Worm (Caenorhabditis elegans) whole organism, young adult: ENCODE data around the gene pqn-83.

ENCODE experiments used
- B0035.1 ChIP-seq: sonication (generic microtip); optimal IDR thresholded peaks from 2 replicates; lab custom pipeline; 2016; ENCODE audit warnings: missing genetic modification characterization, mild to moderate bottlenecking, missing compliant biosample characterization, missing genotype, missing genetic modification reagents
- C17E4.6 ChIP-seq: fragments of 200-800 bp; sonication (Bioruptor generic); IDR thresholded peaks from 2 replicates; pipeline ENCODE4 v1.3.6; 2022; ENCODE audit warnings: missing genetic modification reagents, missing genetic modification characterization, missing compliant biosample characterization
- F37B4.10 ChIP-seq: fragments of 200-800 bp; sonication (Bioruptor generic); IDR thresholded peaks from 2 replicates; pipeline ENCODE4 v1.3.6; 2022; ENCODE audit warnings: missing genetic modification characterization, missing compliant biosample characterization
- F57C9.4 ChIP-seq: sonication (generic microtip); optimal IDR thresholded peaks from 2 replicates; lab custom pipeline; 2017; ENCODE audit warnings: mild to moderate bottlenecking, missing genetic modification characterization, missing compliant biosample characterization
- Y56A3A.18 ChIP-seq: fragments of 200-800 bp; sonication (Bioruptor generic); IDR thresholded peaks from 2 replicates; pipeline ENCODE4 v1.3.6; 2022; ENCODE audit warnings: missing genetic modification reagents, missing genetic modification characterization, missing compliant biosample characterization
- Y79H2A.3 ChIP-seq: fragments of 200-800 bp; sonication (Bioruptor generic); conservative IDR thresholded peaks from 2 replicates; pipeline ENCODE4 v1.3.6; 2022; ENCODE audit warnings: missing genetic modification reagents, missing genetic modification characterization, missing compliant biosample characterization
- ama-1 ChIP-seq, 3 experiments: fragments of 150-350 bp in 1 of 3; sonication (generic microtip) in 2 of 3; optimal IDR thresholded peaks; 2 replicates each; lab custom pipeline; 2014 to 2018; ENCODE audit warnings: missing biosample characterization in 2 of 3, missing genetic modification characterization in 2 of 3, missing genetic modification reagents in 2 of 3
- atf-7 ChIP-seq: sonication (generic microtip); optimal IDR thresholded peaks from 2 replicates; lab custom pipeline; 2017; ENCODE audit warnings: mild to moderate bottlenecking, missing genetic modification characterization, missing compliant biosample characterization
- attf-5 ChIP-seq: fragments of 200-800 bp; sonication (Bioruptor generic); optimal IDR thresholded peaks from 2 replicates; lab custom pipeline; 2018; ENCODE audit warnings: mild to moderate bottlenecking, missing genetic modification characterization, missing compliant biosample characterization
- attf-6 ChIP-seq: fragments of 200-800 bp; sonication (Bioruptor generic); IDR thresholded peaks from 2 replicates; pipeline ENCODE4 v1.3.6; 2022; ENCODE audit warnings: missing genetic modification reagents, missing genetic modification characterization, missing compliant biosample characterization
- bed-2 ChIP-seq: fragments of 200-800 bp; sonication (Bioruptor generic); IDR thresholded peaks from 2 replicates; pipeline ENCODE4 v1.3.6; 2022; ENCODE audit warnings: missing genetic modification reagents, missing genetic modification characterization, missing compliant biosample characterization
- cebp-1 ChIP-seq, 2 experiments: fragments of 200-800 bp in 1 of 2; sonication (Bioruptor generic) in 1 of 2; sonication (generic microtip) in 1 of 2; IDR thresholded peaks in 1 of 2; optimal IDR thresholded peaks in 1 of 2; 2 replicates each; pipeline versions ENCODE4 v1.3.6 to Lab custom; 2017 to 2022; ENCODE audit warnings: missing compliant biosample characterization in 2 of 2, missing genetic modification characterization in 2 of 2, mild to moderate bottlenecking in 1 of 2, missing genetic modification reagents in 1 of 2, moderate library complexity in 1 of 2
- ceh-100 ChIP-seq: fragments of 200-800 bp; sonication (Bioruptor generic); IDR thresholded peaks from 2 replicates; pipeline ENCODE4 v1.3.6; 2022; ENCODE audit warnings: missing genetic modification reagents, missing genetic modification characterization, missing compliant biosample characterization
- ceh-79 ChIP-seq: sonication (generic microtip); optimal IDR thresholded peaks from 2 replicates; lab custom pipeline; 2017; ENCODE audit warnings: mild to moderate bottlenecking, missing genetic modification characterization, missing compliant biosample characterization
- chd-7 ChIP-seq: sonication (generic microtip); optimal IDR thresholded peaks from 2 replicates; lab custom pipeline; 2016; ENCODE audit warnings: mild to moderate bottlenecking, missing genetic modification characterization, moderate library complexity, missing compliant biosample characterization
- egl-18 ChIP-seq: fragments of 200-800 bp; sonication (Bioruptor generic); IDR thresholded peaks from 2 replicates; pipeline ENCODE4 v1.3.6; 2022; ENCODE audit warnings: missing genetic modification reagents, missing genetic modification characterization, missing compliant biosample characterization
- egl-44 ChIP-seq: fragments of 200-800 bp; sonication (Bioruptor generic); IDR thresholded peaks from 2 replicates; pipeline ENCODE4 v1.3.6; 2022; ENCODE audit warnings: missing genetic modification reagents, missing genetic modification characterization, missing compliant biosample characterization
- ekl-4 ChIP-seq: fragments of 200-800 bp; sonication (Bioruptor generic); IDR thresholded peaks from 2 replicates; pipeline ENCODE4 v1.3.6; 2022; ENCODE audit warnings: missing genetic modification reagents, missing genetic modification characterization, missing compliant biosample characterization
- gei-17 ChIP-seq: fragments of 200-800 bp; sonication (Bioruptor generic); optimal IDR thresholded peaks from 2 replicates; lab custom pipeline; 2018; ENCODE audit warnings: mild to moderate bottlenecking, missing genetic modification characterization, missing compliant biosample characterization
- him-1 ChIP-seq: sonication (generic microtip); optimal IDR thresholded peaks from 2 replicates; lab custom pipeline; 2016; ENCODE audit warnings: missing genotype, missing genetic modification reagents, missing genetic modification characterization, missing compliant biosample characterization
- hrde-1 ChIP-seq: sonication (generic microtip); optimal IDR thresholded peaks from 2 replicates; lab custom pipeline; 2016; ENCODE audit warnings: missing genetic modification characterization, mild to moderate bottlenecking, missing compliant biosample characterization, moderate library complexity, missing genotype, missing genetic modification reagents, borderline replicate concordance
- lin-35 ChIP-seq, 3 experiments: fragments of 150-350 bp in 2 of 3; sonication (generic microtip) in 1 of 3; optimal IDR thresholded peaks; 2 replicates each; lab custom pipeline; 2014 to 2018; ENCODE audit warnings: missing biosample characterization in 3 of 3, missing genetic modification characterization in 3 of 3, missing genetic modification reagents in 3 of 3
- madf-6 ChIP-seq: fragments of 200-800 bp; sonication (Bioruptor generic); IDR thresholded peaks from 2 replicates; pipeline ENCODE4 v1.3.6; 2022; ENCODE audit warnings: missing genetic modification reagents, missing genetic modification characterization, missing compliant biosample characterization
- mxl-1 ChIP-seq: sonication (generic microtip); optimal IDR thresholded peaks from 2 replicates; lab custom pipeline; 2016; ENCODE audit warnings: missing genetic modification characterization, missing compliant biosample characterization
- pbrm-1 ChIP-seq: fragments of 200-800 bp; sonication (Bioruptor generic); IDR thresholded peaks from 2 replicates; pipeline ENCODE4 v1.3.6; 2022; ENCODE audit warnings: missing genetic modification reagents, missing genetic modification characterization, missing compliant biosample characterization
- pha-4 ChIP-seq: fragments of 150-350 bp; sonication (generic microtip); optimal IDR thresholded peaks from 2 replicates; lab custom pipeline; 2014; ENCODE audit warnings: missing biosample characterization, missing genetic modification reagents, missing genetic modification characterization
- repo-1 ChIP-seq: sonication (generic microtip); optimal IDR thresholded peaks from 2 replicates; lab custom pipeline; 2017; ENCODE audit warnings: mild to moderate bottlenecking, missing genetic modification characterization, missing compliant biosample characterization
- rpc-1 ChIP-seq, 2 experiments: fragments of 150-350 bp in 1 of 2; sonication (generic microtip) in 1 of 2; optimal IDR thresholded peaks; 2 replicates each; lab custom pipeline; 2014 to 2018; ENCODE audit warnings: missing biosample characterization in 1 of 2, missing genetic modification characterization in 1 of 2, missing genetic modification reagents in 1 of 2, missing genotype in 1 of 2
- snpc-1.3 ChIP-seq: sonication (generic microtip); optimal IDR thresholded peaks from 2 replicates; lab custom pipeline; 2017; ENCODE audit warnings: missing genetic modification characterization, mild to moderate bottlenecking, missing compliant biosample characterization, antibody characterized with exemption, moderate library complexity, missing genotype, missing genetic modification reagents; ENCODE audit not compliant: insufficient read depth
- snpc-3.4 ChIP-seq: sonication (generic microtip); optimal IDR thresholded peaks from 2 replicates; lab custom pipeline; 2017; ENCODE audit warnings: missing genetic modification characterization, mild to moderate bottlenecking, missing compliant biosample characterization, antibody characterized with exemption, moderate library complexity, missing genotype, missing genetic modification reagents
- somi-1 ChIP-seq: fragments of 200-800 bp; sonication (Bioruptor generic); optimal IDR thresholded peaks from 2 replicates; lab custom pipeline; 2018; ENCODE audit warnings: mild to moderate bottlenecking, missing genetic modification characterization, missing compliant biosample characterization
- sptf-2 ChIP-seq: fragments of 200-800 bp; sonication (Bioruptor generic); optimal IDR thresholded peaks from 2 replicates; lab custom pipeline; 2018; ENCODE audit warnings: mild to moderate bottlenecking, missing genetic modification characterization, missing compliant biosample characterization
- tlf-1 ChIP-seq: fragments of 200-800 bp; sonication (Bioruptor generic); optimal IDR thresholded peaks from 2 replicates; lab custom pipeline; 2018; ENCODE audit warnings: mild to moderate bottlenecking, missing genetic modification characterization, missing compliant biosample characterization
- xnd-1 ChIP-seq: sonication (generic microtip); optimal IDR thresholded peaks from 2 replicates; lab custom pipeline; 2016; ENCODE audit warnings: missing genotype, missing genetic modification reagents, missing genetic modification characterization, missing compliant biosample characterization
- ztf-3 ChIP-seq: fragments of 200-800 bp; sonication (Bioruptor generic); optimal IDR thresholded peaks from 2 replicates; lab custom pipeline; 2018; ENCODE audit warnings: mild to moderate bottlenecking, missing genetic modification characterization, missing compliant biosample characterization

pqn-83 gene

DNA sequence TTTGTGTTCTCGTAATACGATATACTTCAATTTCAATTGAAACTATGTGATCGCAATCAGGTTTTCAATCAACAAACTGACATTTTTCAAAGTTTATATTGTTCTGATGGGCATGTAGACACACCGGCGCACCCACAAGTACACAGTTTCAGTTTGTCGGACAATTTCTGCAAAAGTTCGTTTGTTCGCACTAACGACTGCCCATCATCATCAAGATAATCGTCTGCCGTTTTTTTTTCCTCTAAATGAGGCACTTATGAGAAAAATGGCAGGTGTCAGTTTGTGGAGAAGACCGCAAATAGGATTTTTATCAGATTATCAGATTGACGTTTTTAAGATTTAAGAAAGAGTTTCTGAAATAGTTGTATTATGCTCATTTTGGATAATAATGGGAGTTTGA is 32.4 kb downstream of the pqn-83 start (continued):
- no peak for TF ChIP-seq attf-6 (GFP tag; lab: Robert Waterston, UW)
- TF ChIP-seq ama-1 (optimal IDR thresholded peaks at IDR 0.05; lab: Kevin White, UChicago), result no peak
- TF ChIP-seq ama-1 (GFP tag; optimal IDR thresholded peaks at IDR 0.05; lab: Kevin White, UChicago), result no peak
- TF ChIP-seq ceh-79 (tag; lab: Kevin White, UChicago), result no peak
- TF ChIP-seq, all 124 proteins: peak for 12

DNA sequence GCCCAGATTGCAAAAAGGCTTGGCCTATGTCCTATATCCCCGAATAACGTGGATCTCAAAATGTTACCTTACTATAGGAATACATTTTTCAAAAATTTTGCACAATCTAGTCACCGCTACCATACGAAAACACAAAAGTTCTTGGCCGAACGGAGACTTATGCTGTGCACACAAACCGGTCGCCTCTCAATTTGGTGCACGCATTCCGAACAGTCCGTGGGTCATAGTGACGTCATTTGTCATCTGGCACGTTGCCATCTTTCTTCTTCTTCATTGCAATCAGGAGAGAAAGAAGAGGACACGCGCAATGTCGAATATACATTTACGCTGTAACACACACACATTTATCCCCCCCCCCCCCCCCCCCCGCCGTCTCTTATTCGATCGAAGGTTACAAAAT is 33.6 kb downstream of the pqn-83 start:
- no peak for TF ChIP-seq rpc-1 (optimal IDR thresholded peaks at IDR 0.05; lab: Kevin White, UChicago)
- TF ChIP-seq rpc-1 (tag; optimal IDR thresholded peaks at IDR 0.05; lab: Kevin White, UChicago), result no peak
- no peak for TF ChIP-seq F37B4.10 (GFP tag; lab: Robert Waterston, UW)
- peak; percentile 63 for TF ChIP-seq atf-7 (tag; lab: Kevin White, UChicago)
- TF ChIP-seq madf-6, result no peak

DNA sequence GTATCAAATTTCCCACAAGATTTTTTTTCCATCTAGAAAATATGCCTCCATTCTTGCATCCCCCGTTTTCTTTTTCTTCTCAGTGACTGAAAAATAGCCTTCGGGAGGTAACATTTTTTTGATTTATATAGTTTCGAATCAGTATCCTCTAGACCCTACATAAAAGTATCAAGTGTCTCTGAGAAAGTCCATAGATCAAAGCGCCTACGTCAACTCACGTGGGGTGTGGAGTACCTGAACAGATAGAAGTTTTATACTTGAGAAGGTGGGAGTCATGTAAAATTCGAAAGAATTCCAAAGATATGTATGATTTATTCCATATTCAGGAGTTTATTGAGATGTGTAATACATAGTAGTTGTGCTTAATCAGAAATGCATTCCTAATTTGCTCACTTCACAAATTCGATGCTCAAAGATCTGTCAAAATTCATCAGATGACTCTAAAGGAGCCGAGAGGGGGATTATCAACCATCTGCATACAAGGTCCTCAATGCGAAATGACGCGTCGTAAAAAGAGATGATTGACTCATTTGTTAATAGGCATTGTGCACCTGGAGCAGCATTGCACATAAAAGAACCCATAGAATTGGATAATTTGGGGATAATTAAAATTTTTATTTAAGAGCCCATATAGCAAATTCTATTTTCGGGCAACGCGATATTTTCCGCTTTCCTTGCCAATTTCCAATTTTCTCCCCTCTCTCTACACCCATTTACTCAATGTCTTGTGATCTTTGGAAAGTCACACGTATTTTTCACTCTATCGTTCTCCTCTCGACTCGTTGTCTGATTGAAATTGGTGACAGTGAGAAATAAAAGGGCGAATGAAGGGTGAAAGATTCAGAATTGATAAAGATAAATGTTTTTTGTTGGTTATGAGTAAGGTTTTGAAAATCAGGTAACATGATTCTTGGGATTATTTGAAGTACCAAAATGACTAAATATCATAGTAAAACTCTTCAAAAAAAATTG is 34.8 kb downstream of the pqn-83 start:
- no peak for TF ChIP-seq snpc-1.3 (tag; lab: Kevin White, UChicago)
- no peak for TF ChIP-seq cebp-1 (GFP tag; IDR thresholded peaks at IDR 0.05; lab: Robert Waterston, UW)
- peak; percentile 11 for TF ChIP-seq cebp-1 (tag; optimal IDR thresholded peaks at IDR 0.05; lab: Kevin White, UChicago)

DNA sequence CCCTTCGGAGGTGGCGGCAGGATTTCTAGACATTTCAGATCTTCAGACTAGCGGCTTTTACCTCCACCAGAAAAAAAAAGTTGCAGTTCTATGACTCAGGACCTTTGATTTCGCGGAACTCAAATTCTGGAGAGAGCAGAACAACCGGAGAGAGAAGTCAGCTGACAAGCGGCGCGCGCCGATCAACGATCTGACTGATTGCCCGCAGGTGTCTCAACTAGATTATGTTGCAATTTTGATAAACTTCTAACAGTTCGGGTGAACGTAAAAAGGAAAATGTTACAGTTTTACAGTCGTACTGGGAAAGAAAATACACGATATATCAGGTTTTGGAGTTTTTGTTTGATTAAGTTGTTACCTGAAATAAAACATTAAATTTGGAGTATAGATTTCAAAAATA is 36.3 kb downstream of the pqn-83 start:
- TF ChIP-seq Y79H2A.3 (GFP tag; lab: Robert Waterston, UW), result no peak
- no peak for TF ChIP-seq ztf-3 (GFP tag; lab: Kevin White, UChicago)

DNA sequence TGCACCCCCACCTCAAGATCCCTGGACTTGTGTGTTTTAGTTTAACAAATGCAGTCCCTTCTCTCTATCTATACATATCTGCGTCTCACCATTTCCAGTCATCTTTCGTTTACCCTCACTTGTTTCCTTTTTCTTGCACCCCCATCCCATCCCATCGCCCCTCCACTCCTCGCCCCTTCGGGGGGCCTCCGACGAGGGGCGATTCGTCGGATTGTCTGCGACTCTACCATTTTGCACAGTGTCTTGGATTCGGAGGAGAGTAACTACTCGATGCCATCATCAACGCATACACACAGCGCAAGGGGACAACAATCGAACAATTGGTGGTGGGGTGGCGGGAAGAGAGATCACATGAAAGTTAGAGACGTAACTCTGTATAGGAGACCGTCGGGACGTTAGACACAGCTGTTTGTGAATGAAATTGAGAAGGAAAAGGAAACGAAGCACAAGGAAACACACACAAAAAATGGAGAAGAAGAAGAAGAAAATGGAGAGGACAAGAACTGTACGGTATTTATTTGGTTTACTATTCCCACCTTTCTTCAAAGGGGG is 36.8 kb downstream of the pqn-83 start:
- peak in 1 of 3 experiments; percentile 70 for TF ChIP-seq lin-35 (GFP tag; optimal IDR thresholded peaks at IDR 0.05; lab: Kevin White, UChicago)
- peak; percentile 74 for TF ChIP-seq pbrm-1 (GFP tag; lab: Robert Waterston, UW)
- peak; percentile 61 for TF ChIP-seq snpc-3.4 (tag; lab: Kevin White, UChicago)
- TF ChIP-seq pha-4 (tag; lab: Kevin White, UChicago), result peak; percentile 22
- no peak for TF ChIP-seq xnd-1 (tag; lab: Kevin White, UChicago)
- TF ChIP-seq egl-18 (GFP tag; lab: Robert Waterston, UW), result peak; percentile 73; the same call in 1 of the 2 replicates
- TF ChIP-seq ceh-79 (tag; lab: Kevin White, UChicago), result peak; percentile 14
- no peak; the same call in 1 of the 2 replicates for TF ChIP-seq egl-44
- TF ChIP-seq Y56A3A.18 (GFP tag; lab: Robert Waterston, UW), result no peak
- TF ChIP-seq hrde-1 (tag; lab: Kevin White, UChicago), result no peak
- peak; percentile 52; the same call in 1 of the 2 replicates for TF ChIP-seq ekl-4 (GFP tag; lab: Robert Waterston, UW)
- peak; percentile 65 for TF ChIP-seq B0035.1 (tag; lab: Kevin White, UChicago)
- no peak for TF ChIP-seq him-1 (tag; lab: Kevin White, UChicago)
- TF ChIP-seq cebp-1 (GFP tag; IDR thresholded peaks at IDR 0.05; lab: Robert Waterston, UW), result no peak
- TF ChIP-seq cebp-1 (tag; optimal IDR thresholded peaks at IDR 0.05; lab: Kevin White, UChicago), result peak; percentile 83
- peak; percentile 8 for TF ChIP-seq gei-17 (GFP tag; lab: Kevin White, UChicago)
- no peak for TF ChIP-seq ceh-100 (GFP tag; lab: Robert Waterston, UW)
- no peak for TF ChIP-seq F37B4.10 (GFP tag; lab: Robert Waterston, UW)
- peak; percentile 82 for TF ChIP-seq somi-1 (GFP tag; lab: Kevin White, UChicago)
- peak; percentile 80 for TF ChIP-seq attf-5
- no peak for TF ChIP-seq C17E4.6
- TF ChIP-seq F57C9.4 (tag; lab: Kevin White, UChicago), result no peak
- no peak for TF ChIP-seq bed-2 (GFP tag; lab: Robert Waterston, UW)
- peak; percentile 81 for TF ChIP-seq chd-7 (tag; lab: Kevin White, UChicago)
- TF ChIP-seq repo-1 (tag; lab: Kevin White, UChicago), result no peak
- no peak for TF ChIP-seq rpc-1 (optimal IDR thresholded peaks at IDR 0.05; lab: Kevin White, UChicago)
- TF ChIP-seq rpc-1 (tag; optimal IDR thresholded peaks at IDR 0.05; lab: Kevin White, UChicago), result no peak
- TF ChIP-seq mxl-1, result no peak
- TF ChIP-seq sptf-2 (GFP tag; lab: Kevin White, UChicago), result peak; percentile 16
- no peak for TF ChIP-seq tlf-1 (GFP tag; lab: Kevin White, UChicago)
